Worm (Caenorhabditis elegans) whole organism, early embryonic: ENCODE results near the gene C45B11.9.
A peak's percentile ranks its signal among the peaks of the same experiment; 100 is the strongest.

Experiments used
- B0310.2 ChIP-seq: sonication (generic microtip); optimal IDR thresholded peaks from 2 replicates; lab custom pipeline; 2016; ENCODE audit warnings: mild to moderate bottlenecking, missing genetic modification characterization, missing compliant biosample characterization
- F13C5.2 ChIP-seq: sonication (generic microtip); optimal IDR thresholded peaks from 2 replicates; lab custom pipeline; 2017; ENCODE audit warnings: mild to moderate bottlenecking, missing genetic modification characterization, inconsistent platforms, missing compliant biosample characterization
- aly-1 ChIP-seq: sonication (generic microtip); optimal IDR thresholded peaks from 2 replicates; lab custom pipeline; 2016; ENCODE audit warnings: missing genetic modification characterization, missing compliant biosample characterization
- ama-1 ChIP-seq: fragments of 150-350 bp; optimal IDR thresholded peaks from 2 replicates; lab custom pipeline; 2014
- ceh-13 ChIP-seq: fragments of 200-800 bp; sonication (Bioruptor generic); optimal IDR thresholded peaks from 2 replicates; lab custom pipeline; 2018; ENCODE audit warnings: mild to moderate bottlenecking, missing genetic modification characterization, missing compliant biosample characterization
- ceh-36 ChIP-seq: sonication (generic microtip); optimal IDR thresholded peaks from 2 replicates; lab custom pipeline; 2016; ENCODE audit warnings: missing genetic modification characterization, inconsistent platforms, missing compliant biosample characterization
- ets-7 ChIP-seq: sonication (generic microtip); optimal IDR thresholded peaks from 2 replicates; lab custom pipeline; 2016; ENCODE audit warnings: missing genotype, missing genetic modification characterization, missing compliant biosample characterization
- flt-1 ChIP-seq: fragments of 200-800 bp; sonication (Bioruptor generic); IDR thresholded peaks from 2 replicates; pipeline ENCODE4 v1.3.6; 2022; ENCODE audit warnings: missing genetic modification characterization, missing compliant biosample characterization
- hmbx-1 ChIP-seq: sonication (generic microtip); optimal IDR thresholded peaks from 2 replicates; lab custom pipeline; 2016; ENCODE audit warnings: mild to moderate bottlenecking, missing genetic modification characterization, missing compliant biosample characterization
- hmg-4 ChIP-seq: fragments of 200-800 bp; sonication (Bioruptor generic); optimal IDR thresholded peaks from 2 replicates; lab custom pipeline; 2018; ENCODE audit warnings: mild to moderate bottlenecking, missing genetic modification characterization, missing compliant biosample characterization
- hnd-1 ChIP-seq: sonication (generic microtip); optimal IDR thresholded peaks from 2 replicates; lab custom pipeline; 2016; ENCODE audit warnings: missing genetic modification characterization, missing compliant biosample characterization
- pes-1 ChIP-seq: fragments of 200-800 bp; sonication (Bioruptor generic); IDR thresholded peaks from 2 replicates; pipeline ENCODE4 v1.3.6; 2022; ENCODE audit warnings: missing genetic modification reagents, missing genetic modification characterization, missing compliant biosample characterization
- scrt-1 ChIP-seq: fragments of 200-800 bp; sonication (Bioruptor generic); IDR thresholded peaks from 2 replicates; pipeline ENCODE4 v1.3.6; 2022; ENCODE audit warnings: missing genetic modification characterization, missing compliant biosample characterization
- sea-1 ChIP-seq: fragments of 200-800 bp; sonication (Bioruptor generic); conservative IDR thresholded peaks from 2 replicates; pipeline ENCODE4 v1.3.6; 2022; ENCODE audit warnings: missing genetic modification characterization, missing compliant biosample characterization
- tbx-11 ChIP-seq: fragments of 200-800 bp; sonication (Bioruptor generic); IDR thresholded peaks from 2 replicates; pipeline ENCODE4 v1.3.6; 2022; ENCODE audit warnings: missing genetic modification characterization, missing compliant biosample characterization
- tbx-37 ChIP-seq: fragments of 200-800 bp; sonication (Bioruptor generic); conservative IDR thresholded peaks from 2 replicates; pipeline ENCODE4 v1.3.6; 2022; ENCODE audit warnings: missing genetic modification reagents, missing genetic modification characterization, missing compliant biosample characterization
- tra-4 ChIP-seq: sonication (generic microtip); optimal IDR thresholded peaks from 2 replicates; lab custom pipeline; 2017; ENCODE audit warnings: missing genetic modification characterization, missing compliant biosample characterization

C45B11.9 gene

ce11 chrV:11022817-11023216 is 17.3 kb upstream of the C45B11.9 start, which contains the start of the genes C13G3.12 and hot-6:
C13G3.12 (minus strand) TSS chrV:11022917.
hot-6 (minus strand) TSS chrV:11022937.
- TF ChIP-seq ceh-36: no peak
- TF ChIP-seq F13C5.2 (tag; lab: Kevin White, UChicago): no peak
- TF ChIP-seq tbx-11: no peak
- TF ChIP-seq ets-7 (tag; lab: Kevin White, UChicago): no peak
- no peak for TF ChIP-seq hmg-4 (GFP tag; lab: Kevin White, UChicago)
- no peak for TF ChIP-seq aly-1 (tag; lab: Kevin White, UChicago)
- no peak for TF ChIP-seq scrt-1 (GFP tag; lab: Robert Waterston, UW)
- no peak for TF ChIP-seq pes-1 (GFP tag; lab: Robert Waterston, UW)
- no peak for TF ChIP-seq tbx-37 (GFP tag; lab: Robert Waterston, UW)
- no peak for TF ChIP-seq ceh-13 (GFP tag; lab: Kevin White, UChicago)
- TF ChIP-seq sea-1: no peak
- TF ChIP-seq tra-4 (tag; lab: Kevin White, UChicago): no peak
- no peak for TF ChIP-seq flt-1

ce11 chrV:11027740-11028139 is 12.4 kb upstream of the C45B11.9 start:
- TF ChIP-seq sea-1 (no peak), ama-1 (lab: Kevin White, UChicago) (no peak), ets-7 (tag; lab: Kevin White, UChicago) (no peak), aly-1 (tag; lab: Kevin White, UChicago) (no peak), F13C5.2 (tag; lab: Kevin White, UChicago) (no peak), tra-4 (tag; lab: Kevin White, UChicago) (no peak), tbx-37 (GFP tag; lab: Robert Waterston, UW) (no peak), hnd-1 (tag; lab: Kevin White, UChicago) (no peak), flt-1 (no peak), ceh-36 (no peak), B0310.2 (tag; lab: Kevin White, UChicago) (no peak)

ce11 chrV:11029309-11029708 is 10.8 kb upstream of the C45B11.9 start:
- TF ChIP-seq F13C5.2 (tag; lab: Kevin White, UChicago) (peak; percentile 21), ets-7 (tag; lab: Kevin White, UChicago) (peak; percentile 23), tbx-37 (GFP tag; lab: Robert Waterston, UW) (peak; percentile 83), ama-1 (lab: Kevin White, UChicago) (no peak), hnd-1 (tag; lab: Kevin White, UChicago) (peak; percentile 13)

ce11 chrV:11030675-11031074 is 9.4 kb upstream of the C45B11.9 start:
- TF ChIP-seq tbx-37 (GFP tag; lab: Robert Waterston, UW) (no peak), B0310.2 (tag; lab: Kevin White, UChicago) (no peak), tra-4 (tag; lab: Kevin White, UChicago) (no peak), tbx-11 (no peak), ets-7 (tag; lab: Kevin White, UChicago) (no peak), hnd-1 (tag; lab: Kevin White, UChicago) (no peak), ceh-13 (GFP tag; lab: Kevin White, UChicago) (no peak), F13C5.2 (tag; lab: Kevin White, UChicago) (no peak), ama-1 (lab: Kevin White, UChicago) (no peak), ceh-36 (no peak), scrt-1 (GFP tag; lab: Robert Waterston, UW) (no peak)

ce11 chrV:11033241-11033640 is 6.9 kb upstream of the C45B11.9 start:
- TF ChIP-seq ceh-36 (no peak), tbx-37 (GFP tag; lab: Robert Waterston, UW) (no peak), sea-1 (no peak), tra-4 (tag; lab: Kevin White, UChicago) (no peak), ets-7 (tag; lab: Kevin White, UChicago) (no peak), pes-1 (GFP tag; lab: Robert Waterston, UW) (no peak), hmbx-1 (tag; lab: Kevin White, UChicago) (no peak), F13C5.2 (tag; lab: Kevin White, UChicago) (no peak), scrt-1 (GFP tag; lab: Robert Waterston, UW) (no peak), hnd-1 (tag; lab: Kevin White, UChicago) (no peak), tbx-11 (no peak), B0310.2 (tag; lab: Kevin White, UChicago) (no peak), ceh-13 (GFP tag; lab: Kevin White, UChicago) (no peak), hmg-4 (GFP tag; lab: Kevin White, UChicago) (no peak)

ce11 chrV:11034748-11035147 is 5.4 kb upstream of the C45B11.9 start, which contains the start of gene pptr-2:
pptr-2 (minus strand) TSS chrV:11034931.
- no peak for TF ChIP-seq scrt-1 (GFP tag; lab: Robert Waterston, UW)
- TF ChIP-seq hnd-1 (tag; lab: Kevin White, UChicago): no peak
- no peak for TF ChIP-seq pes-1 (GFP tag; lab: Robert Waterston, UW)
- no peak for TF ChIP-seq hmbx-1 (tag; lab: Kevin White, UChicago)
- TF ChIP-seq F13C5.2 (tag; lab: Kevin White, UChicago): no peak
- TF ChIP-seq ets-7 (tag; lab: Kevin White, UChicago): no peak
- no peak for TF ChIP-seq aly-1 (tag; lab: Kevin White, UChicago)
- TF ChIP-seq ceh-13 (GFP tag; lab: Kevin White, UChicago): no peak
- TF ChIP-seq ceh-36: no peak
- TF ChIP-seq tbx-11: no peak
- TF ChIP-seq hmg-4 (GFP tag; lab: Kevin White, UChicago): no peak
- TF ChIP-seq tra-4 (tag; lab: Kevin White, UChicago): no peak
- TF ChIP-seq sea-1: no peak
- no peak for TF ChIP-seq ama-1 (lab: Kevin White, UChicago)
- TF ChIP-seq tbx-37 (GFP tag; lab: Robert Waterston, UW): no peak
- TF ChIP-seq flt-1: no peak
- no peak for TF ChIP-seq B0310.2 (tag; lab: Kevin White, UChicago)

- TF ChIP-seq ets-7 (tag; lab: Kevin White, UChicago) (peak; percentile 74), hnd-1 (tag; lab: Kevin White, UChicago) (peak; percentile 25), pes-1 (GFP tag; lab: Robert Waterston, UW) (no peak), ceh-13 (GFP tag; lab: Kevin White, UChicago) (peak; percentile 25), ceh-36 (no peak), B0310.2 (tag; lab: Kevin White, UChicago) (peak; percentile 38), ama-1 (lab: Kevin White, UChicago) (no peak), tra-4 (tag; lab: Kevin White, UChicago) (no peak), hmg-4 (GFP tag; lab: Kevin White, UChicago) (no peak), tbx-37 (GFP tag; lab: Robert Waterston, UW) (0 out of 2 replicates have a peak, but pooled peaks have one; percentile 22), F13C5.2 (tag; lab: Kevin White, UChicago) (peak; percentile 82), hmbx-1 (tag; lab: Kevin White, UChicago) (no peak), flt-1 (no peak), aly-1 (tag; lab: Kevin White, UChicago) (no peak), scrt-1 (GFP tag; lab: Robert Waterston, UW) (no peak), sea-1 (no peak), tbx-11 (no peak)
Measured at ce11 chrV:11039379-11039954, 653 bp upstream of the C45B11.9 start, which contains the start of gene pak-2. pak-2 (minus strand) TSS chrV:11039429.
